Worm (Caenorhabditis elegans) whole organism, L4 larva: ENCODE results near the gene klp-13.

Experiments used
- F44E2.7 ChIP-seq: fragments of 200-800 bp; sonication (Bioruptor generic); IDR thresholded peaks from 2 replicates; pipeline ENCODE4 v2.1.2; 2022; ENCODE audit warnings: missing genetic modification characterization, missing compliant biosample characterization
- R02D3.7 ChIP-seq: fragments of 150-350 bp; sonication (generic microtip); optimal IDR thresholded peaks from 3 replicates; lab custom pipeline; 2014; ENCODE audit warnings: missing biosample characterization, missing genetic modification characterization
- Y48G9A.11 ChIP-seq: fragments of 200-800 bp; sonication (Bioruptor generic); IDR thresholded peaks from 2 replicates; pipeline ENCODE4 v1.3.6; 2022; ENCODE audit warnings: missing genetic modification reagents, missing genetic modification characterization, missing compliant biosample characterization
- ZK546.5 ChIP-seq, 2 experiments: sonication (generic microtip); optimal IDR thresholded peaks; 2 replicates each; lab custom pipeline; 2017; ENCODE audit warnings: missing biosample characterization in 2 of 2, missing genetic modification characterization in 2 of 2
- aha-1 ChIP-seq: fragments of 150-350 bp; peaks from one replicate; lab custom pipeline; 2014; ENCODE audit warnings: missing biosample characterization, missing genetic modification characterization
- ama-1 ChIP-seq: fragments of 150-350 bp; optimal IDR thresholded peaks from 2 replicates; lab custom pipeline; 2014; ENCODE audit warnings: inconsistent platforms, mixed read lengths
- attf-4 ChIP-seq: sonication (generic microtip); optimal IDR thresholded peaks from 3 replicates; lab custom pipeline; 2017; ENCODE audit warnings: missing biosample characterization, missing genetic modification characterization
- ceh-82 ChIP-seq: sonication (generic microtip); optimal IDR thresholded peaks from 2 replicates; lab custom pipeline; 2017; ENCODE audit warnings: missing biosample characterization, missing genetic modification characterization
- ces-1 ChIP-seq: fragments of 150-350 bp; sonication (generic microtip); optimal IDR thresholded peaks from 4 replicates; lab custom pipeline; 2014; ENCODE audit warnings: missing biosample characterization, missing genetic modification reagents, missing genetic modification characterization
- daf-12 ChIP-seq: fragments of 150-350 bp; optimal IDR thresholded peaks from 2 replicates; lab custom pipeline; 2014; ENCODE audit warnings: missing biosample characterization, missing genetic modification reagents, missing genetic modification characterization
- dmd-6 ChIP-seq: fragments of 200-800 bp; sonication (Bioruptor generic); IDR thresholded peaks from 2 replicates; pipeline ENCODE4 v1.3.6; 2022; ENCODE audit warnings: missing genetic modification reagents, missing genetic modification characterization, missing compliant biosample characterization
- dmd-8 ChIP-seq: fragments of 200-800 bp; sonication (Bioruptor generic); IDR thresholded peaks from 2 replicates; pipeline ENCODE4 v1.3.6; 2022; ENCODE audit warnings: missing genetic modification characterization, missing compliant biosample characterization
- dve-1 ChIP-seq: sonication (generic microtip); optimal IDR thresholded peaks from 2 replicates; lab custom pipeline; 2017; ENCODE audit warnings: antibody characterized with exemption, mild to moderate bottlenecking, missing genetic modification characterization, missing compliant biosample characterization; ENCODE audit not compliant: insufficient read depth
- egl-27 ChIP-seq: sonication (generic microtip); optimal IDR thresholded peaks from 3 replicates; lab custom pipeline; 2017; ENCODE audit warnings: missing biosample characterization, missing genetic modification reagents, missing genetic modification characterization
- egl-43 ChIP-seq: fragments of 200-800 bp; sonication (Bioruptor generic); IDR thresholded peaks from 2 replicates; pipeline ENCODE4 v1.3.6; 2022; ENCODE audit warnings: missing genetic modification reagents, missing genetic modification characterization, missing compliant biosample characterization
- fos-1 ChIP-seq: fragments of 150-350 bp; optimal IDR thresholded peaks from 2 replicates; lab custom pipeline; 2014; ENCODE audit warnings: missing biosample characterization, missing genetic modification characterization
- hif-1 ChIP-seq, 2 experiments: sonication (generic microtip); optimal IDR thresholded peaks; 2 replicates each; lab custom pipeline; 2016 to 2017; ENCODE audit warnings: missing compliant biosample characterization in 2 of 2, missing genetic modification characterization in 2 of 2, missing genetic modification reagents in 2 of 2, missing genotype in 2 of 2, mild to moderate bottlenecking in 1 of 2
- hmg-1.1 ChIP-seq: fragments of 200-800 bp; sonication (Bioruptor generic); IDR thresholded peaks from 2 replicates; pipeline ENCODE4 v1.3.6; 2022; ENCODE audit warnings: missing genetic modification reagents, missing genetic modification characterization, missing compliant biosample characterization
- lin-13 ChIP-seq: fragments of 150-350 bp; optimal IDR thresholded peaks from 2 replicates; lab custom pipeline; 2014; ENCODE audit warnings: missing biosample characterization, missing genetic modification reagents, missing genetic modification characterization
- lin-38 ChIP-seq: fragments of 200-800 bp; sonication (Bioruptor generic); IDR thresholded peaks from 2 replicates; pipeline ENCODE4 v1.3.6; 2022; ENCODE audit warnings: missing genetic modification reagents, missing genetic modification characterization, missing compliant biosample characterization
- mdl-1 ChIP-seq, 2 experiments: fragments of 150-350 bp in 1 of 2; sonication (generic microtip) in 1 of 2; optimal IDR thresholded peaks; 2 replicates each; lab custom pipeline; 2014 to 2017; ENCODE audit warnings: missing biosample characterization in 2 of 2, missing genetic modification characterization in 2 of 2
- mep-1 ChIP-seq: fragments of 150-350 bp; sonication (generic microtip); optimal IDR thresholded peaks from 3 replicates; lab custom pipeline; 2014; ENCODE audit warnings: missing biosample characterization, missing genetic modification characterization
- mxl-3 ChIP-seq: fragments of 200-800 bp; sonication (Bioruptor generic); optimal IDR thresholded peaks from 2 replicates; lab custom pipeline; 2018; ENCODE audit warnings: mild to moderate bottlenecking, missing genetic modification characterization, missing compliant biosample characterization
- nhr-10 ChIP-seq: fragments of 150-350 bp; optimal IDR thresholded peaks from 2 replicates; lab custom pipeline; 2014; ENCODE audit warnings: missing biosample characterization, missing genetic modification characterization
- nhr-11 ChIP-seq: fragments of 150-350 bp; optimal IDR thresholded peaks from 2 replicates; lab custom pipeline; 2014; ENCODE audit warnings: missing biosample characterization, missing genetic modification characterization
- nhr-237 ChIP-seq: sonication (generic microtip); optimal IDR thresholded peaks from 2 replicates; lab custom pipeline; 2017; ENCODE audit warnings: missing biosample characterization, missing genetic modification characterization
- nhr-28 ChIP-seq: fragments of 150-350 bp; optimal IDR thresholded peaks from 2 replicates; lab custom pipeline; 2014; ENCODE audit warnings: missing biosample characterization, missing genetic modification characterization
- nhr-6 ChIP-seq: fragments of 150-350 bp; optimal IDR thresholded peaks from 2 replicates; lab custom pipeline; 2014; ENCODE audit warnings: missing biosample characterization, missing genetic modification characterization
- nhr-76 ChIP-seq: fragments of 150-350 bp; optimal IDR thresholded peaks from 2 replicates; lab custom pipeline; 2014; ENCODE audit warnings: missing biosample characterization, missing genetic modification characterization
- php-3 ChIP-seq: fragments of 200-800 bp; sonication (Bioruptor generic); IDR thresholded peaks from 2 replicates; pipeline ENCODE4 v1.3.6; 2022; ENCODE audit warnings: missing genetic modification reagents, missing genetic modification characterization, missing compliant biosample characterization
- rbr-2 ChIP-seq: sonication (generic microtip); optimal IDR thresholded peaks from 2 replicates; lab custom pipeline; 2016; ENCODE audit warnings: missing genotype, missing genetic modification characterization, missing compliant biosample characterization
- saeg-2 ChIP-seq: fragments of 200-800 bp; sonication (Bioruptor generic); IDR thresholded peaks from 2 replicates; pipeline ENCODE4 v1.3.6; 2022; ENCODE audit warnings: missing genetic modification reagents, missing genetic modification characterization, missing compliant biosample characterization
- set-16 ChIP-seq: fragments of 200-800 bp; sonication (Bioruptor generic); IDR thresholded peaks from 2 replicates; pipeline ENCODE4 v1.3.6; 2022; ENCODE audit warnings: missing genetic modification reagents, missing genetic modification characterization, missing compliant biosample characterization
- snpc-1.2 ChIP-seq: fragments of 200-800 bp; sonication (Bioruptor generic); IDR thresholded peaks from 2 replicates; pipeline ENCODE4 v1.3.6; 2022; ENCODE audit warnings: missing genetic modification reagents, missing genetic modification characterization, missing compliant biosample characterization
- snpc-4 ChIP-seq: fragments of 150-350 bp; optimal IDR thresholded peaks from 2 replicates; lab custom pipeline; 2014; ENCODE audit warnings: missing biosample characterization, missing genetic modification characterization
- spr-3 ChIP-seq: fragments of 200-800 bp; sonication (Bioruptor generic); optimal IDR thresholded peaks from 2 replicates; lab custom pipeline; 2018; ENCODE audit warnings: mild to moderate bottlenecking, missing genetic modification characterization, missing compliant biosample characterization
- tag-97 ChIP-seq: fragments of 200-800 bp; sonication (Bioruptor generic); IDR thresholded peaks from 2 replicates; pipeline ENCODE4 v1.3.6; 2022; ENCODE audit warnings: missing genetic modification characterization, missing compliant biosample characterization
- unc-130 ChIP-seq: sonication (generic microtip); optimal IDR thresholded peaks from 2 replicates; lab custom pipeline; 2016; ENCODE audit warnings: missing genetic modification reagents, missing genetic modification characterization, missing compliant biosample characterization
- unc-39 ChIP-seq: sonication (generic microtip); optimal IDR thresholded peaks from 2 replicates; lab custom pipeline; 2017; ENCODE audit warnings: missing biosample characterization, missing genetic modification characterization
- unc-62 ChIP-seq, 3 experiments: fragments of 150-350 bp in 1 of 3; sonication (generic microtip); optimal IDR thresholded peaks in 2 of 3; peaks in 1 of 3; 1 replicate in 1 of 3; 2 replicates in 2 of 3; lab custom pipeline; 2014 to 2017; ENCODE audit warnings: missing biosample characterization in 3 of 3, missing genetic modification characterization in 3 of 3, missing genetic modification reagents in 3 of 3, missing genotype in 1 of 3
- vab-7 ChIP-seq: fragments of 200-800 bp; sonication (Bioruptor generic); IDR thresholded peaks from 2 replicates; pipeline ENCODE4 v1.3.6; 2022; ENCODE audit warnings: missing genetic modification reagents, missing genetic modification characterization, missing compliant biosample characterization
- zag-1 ChIP-seq: fragments of 150-350 bp; optimal IDR thresholded peaks from 2 replicates; lab custom pipeline; 2014; ENCODE audit warnings: missing biosample characterization, missing genetic modification characterization
- zfp-3 ChIP-seq: fragments of 200-800 bp; sonication (Bioruptor generic); conservative IDR thresholded peaks from 2 replicates; pipeline ENCODE4 v1.3.6; 2022; ENCODE audit warnings: missing genetic modification reagents, missing genetic modification characterization, missing compliant biosample characterization
- zip-2 ChIP-seq: fragments of 150-350 bp; optimal IDR thresholded peaks from 2 replicates; lab custom pipeline; 2014; ENCODE audit warnings: missing biosample characterization, missing genetic modification characterization
- ztf-7 ChIP-seq: fragments of 150-350 bp; optimal IDR thresholded peaks from 2 replicates; lab custom pipeline; 2014; ENCODE audit warnings: missing biosample characterization, missing genetic modification characterization

klp-13 gene

ce11 chrX:5953174-5953573 is 31.6 kb upstream of the klp-13 start, which contains the start of the genes R07E4.5 and R07E4.3 (continued):
- no peak for TF ChIP-seq tag-97 (GFP tag; lab: Robert Waterston, UW)
- TF ChIP-seq snpc-1.2, result no peak
- TF ChIP-seq lin-13 (GFP tag; lab: Kevin White, UChicago), result peak; percentile 13
- TF ChIP-seq hif-1 (tag; optimal IDR thresholded peaks at IDR 0.05; lab: Kevin White, UChicago), result peak in 1 of 2 experiments; percentile 22
- peak; percentile 95 for TF ChIP-seq lin-38
- no peak for TF ChIP-seq ZK546.5 (tag; optimal IDR thresholded peaks at IDR 0.05; lab: Kevin White, UChicago)
- TF ChIP-seq nhr-6, result peak; percentile 58
- peak; percentile 72 for TF ChIP-seq hmg-1.1 (GFP tag; lab: Robert Waterston, UW)
- peak; percentile 81 for TF ChIP-seq mep-1 (tag; lab: Kevin White, UChicago)
- no peak for TF ChIP-seq nhr-237 (tag; lab: Kevin White, UChicago)
- peak; percentile 68 for TF ChIP-seq dve-1 (tag; lab: Kevin White, UChicago)
- TF ChIP-seq dmd-6 (GFP tag; lab: Robert Waterston, UW), result peak; percentile 23; the same call in 1 of the 2 replicates
- TF ChIP-seq ztf-7 (tag; lab: Kevin White, UChicago), result no peak
- no peak for TF ChIP-seq dmd-8
- peak in 1 of 2 experiments; percentile 6 for TF ChIP-seq mdl-1 (tag; optimal IDR thresholded peaks at IDR 0.05; lab: Kevin White, UChicago)
- TF ChIP-seq rbr-2 (tag; lab: Kevin White, UChicago), result peak; percentile 63
- no peak for TF ChIP-seq vab-7 (GFP tag; lab: Robert Waterston, UW)
- peak; percentile 2 for TF ChIP-seq mxl-3 (GFP tag; lab: Kevin White, UChicago)

DNA sequence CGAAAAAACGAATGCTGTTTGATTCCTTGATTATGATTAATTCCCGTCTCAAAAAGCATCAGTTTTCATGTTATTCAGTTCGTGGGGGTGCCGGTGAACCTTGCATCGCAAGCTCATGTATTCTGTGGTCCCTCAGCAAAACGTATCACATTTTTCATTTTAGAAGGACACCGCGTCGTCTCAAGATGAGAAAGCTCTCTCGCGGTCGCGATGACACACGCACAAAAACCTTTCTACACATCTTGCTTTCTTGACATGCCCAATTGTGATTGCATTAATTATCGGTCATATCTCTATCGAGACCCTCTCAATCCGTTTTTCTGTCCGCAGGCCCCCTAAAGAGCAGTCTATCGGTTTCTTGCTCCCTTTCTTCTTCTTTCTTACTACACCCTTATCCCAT is 28.7 kb upstream of the klp-13 start:
- TF ChIP-seq ces-1 (GFP tag; lab: Kevin White, UChicago) (no peak), mep-1 (tag; lab: Kevin White, UChicago) (no peak), unc-130 (no peak), nhr-10 (tag; lab: Kevin White, UChicago) (no peak), dmd-8 (no peak), unc-39 (tag; lab: Kevin White, UChicago) (no peak), aha-1 (tag; lab: Kevin White, UChicago) (peak; percentile 73), unc-62 (GFP tag; optimal IDR thresholded peaks at IDR 0.05 in 1 of 2; lab: Kevin White, UChicago) (peak in 1 of 2 experiments; percentile 93), unc-62 (tag; optimal IDR thresholded peaks at IDR 0.05; lab: Kevin White, UChicago) (no peak)

ce11 chrX:5958815-5959214 is 26.0 kb upstream of the klp-13 start, which contains the start of gene R07E4.1:
TSS of gene R07E4.1 (plus strand) at chrX:5959115.
- TF ChIP-seq lin-38 (no peak), zip-2 (tag; lab: Kevin White, UChicago) (no peak), F44E2.7 (GFP tag; lab: Robert Waterston, UW) (no peak), set-16 (GFP tag; lab: Robert Waterston, UW) (no peak), ama-1 (lab: Kevin White, UChicago) (no peak), nhr-11 (tag; lab: Kevin White, UChicago) (no peak), Y48G9A.11 (no peak), mdl-1 (tag; optimal IDR thresholded peaks at IDR 0.05; lab: Kevin White, UChicago) (no peak), unc-39 (tag; lab: Kevin White, UChicago) (no peak), ceh-82 (tag; lab: Kevin White, UChicago) (no peak), unc-62 (GFP tag; optimal IDR thresholded peaks at IDR 0.05 in 1 of 2; lab: Kevin White, UChicago) (peak in 1 of 2 experiments; percentile 44), unc-62 (tag; optimal IDR thresholded peaks at IDR 0.05; lab: Kevin White, UChicago) (no peak), vab-7 (GFP tag; lab: Robert Waterston, UW) (no peak), php-3 (GFP tag; lab: Robert Waterston, UW) (no peak), aha-1 (tag; lab: Kevin White, UChicago) (peak; percentile 52), R02D3.7 (tag; lab: Kevin White, UChicago) (no peak), snpc-4 (tag; lab: Kevin White, UChicago) (no peak)

DNA sequence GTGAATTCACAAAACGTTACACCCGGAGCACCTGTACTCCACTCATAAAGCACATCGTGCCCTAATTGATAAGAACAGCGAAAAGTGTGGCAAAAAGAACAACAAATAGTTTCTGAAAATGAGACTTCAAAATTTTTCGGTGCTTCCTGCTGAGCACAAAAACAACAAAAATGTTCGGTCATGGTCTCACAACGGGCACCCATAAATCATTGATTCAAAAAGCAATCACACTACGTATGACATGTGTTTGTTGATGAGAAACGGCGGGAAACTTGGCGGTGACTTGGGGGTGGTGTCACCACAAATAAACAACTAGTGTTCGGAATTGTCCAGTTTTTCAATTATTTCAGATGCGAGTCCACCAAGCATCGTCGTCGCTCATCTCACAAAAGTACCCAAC is 23.9 kb upstream of the klp-13 start:
- TF ChIP-seq mep-1 (tag; lab: Kevin White, UChicago) (no peak), egl-43 (GFP tag; lab: Robert Waterston, UW) (no peak), spr-3 (no peak), daf-12 (tag; lab: Kevin White, UChicago) (no peak), ces-1 (GFP tag; lab: Kevin White, UChicago) (no peak), unc-62 (GFP tag; optimal IDR thresholded peaks at IDR 0.05 in 1 of 2; lab: Kevin White, UChicago) (peak in 1 of 2 experiments; percentile 64), unc-62 (tag; optimal IDR thresholded peaks at IDR 0.05; lab: Kevin White, UChicago) (no peak), fos-1 (tag; lab: Kevin White, UChicago) (no peak), zfp-3 (GFP tag; lab: Robert Waterston, UW) (no peak), unc-130 (no peak), saeg-2 (GFP tag; lab: Robert Waterston, UW) (no peak), hif-1 (tag; optimal IDR thresholded peaks at IDR 0.05; lab: Kevin White, UChicago) (no peak), ama-1 (lab: Kevin White, UChicago) (no peak), nhr-28 (tag; lab: Kevin White, UChicago) (peak; percentile 45), hmg-1.1 (GFP tag; lab: Robert Waterston, UW) (no peak), ceh-82 (tag; lab: Kevin White, UChicago) (no peak), attf-4 (no peak), snpc-1.2 (no peak), egl-27 (tag; lab: Kevin White, UChicago) (no peak), nhr-76 (tag; lab: Kevin White, UChicago) (no peak), zag-1 (tag; lab: Kevin White, UChicago) (no peak)
